Fruit fly (Drosophila melanogaster) whole organism, embryonic: Measurements from ENCODE around the gene pit.

Source experiments
- Atf6 ChIP-seq: fragments of 200-800 bp; sonication (Bioruptor generic); IDR thresholded peaks from 2 replicates; pipeline ENCODE4 v1.3.6; 2022; ENCODE audit warnings: missing biosample characterization, missing genetic modification characterization
- Awh ChIP-seq: fragments of 200-800 bp; sonication (Bioruptor generic); IDR thresholded peaks from 2 replicates; pipeline ENCODE4, ENCODE4 v1.3.6; 2022; ENCODE audit warnings: missing biosample characterization, missing genetic modification characterization
- CG10147 ChIP-seq: fragments of 200-800 bp; sonication (Bioruptor generic); optimal IDR thresholded peaks from 2 replicates; lab custom pipeline; 2019; ENCODE audit warnings: missing biosample characterization, mild to moderate bottlenecking, missing genetic modification characterization, moderate library complexity
- CG10274 ChIP-seq: fragments of 200-800 bp; sonication (Bioruptor generic); optimal IDR thresholded peaks from 3 replicates; lab custom pipeline; 2017; ENCODE audit warnings: missing biosample characterization, mild to moderate bottlenecking, missing genetic modification characterization
- CG10321 ChIP-seq: fragments of 200-800 bp; sonication (Bioruptor generic); IDR thresholded peaks from 2 replicates; pipeline ENCODE4 v1.3.6; 2022; ENCODE audit warnings: missing biosample characterization, missing genetic modification characterization
- CG10543 ChIP-seq: fragments of 200-800 bp; sonication (Bioruptor generic); optimal IDR thresholded peaks from 3 replicates; lab custom pipeline; 2017; ENCODE audit warnings: missing biosample characterization, mild to moderate bottlenecking, missing genetic modification characterization, moderate library complexity
- CG10565 ChIP-seq: fragments of 200-800 bp; sonication (Bioruptor generic); optimal IDR thresholded peaks from 3 replicates; lab custom pipeline; 2016; ENCODE audit warnings: missing biosample characterization, mild to moderate bottlenecking, missing genetic modification characterization
- CG10979 ChIP-seq: fragments of 200-800 bp; sonication (Bioruptor generic); optimal IDR thresholded peaks from 2 replicates; lab custom pipeline; 2018; ENCODE audit warnings: missing biosample characterization, mild to moderate bottlenecking, missing genetic modification characterization, moderate library complexity
- CG12219 ChIP-seq: fragments of 200-800 bp; sonication (Bioruptor generic); optimal IDR thresholded peaks from 3 replicates; lab custom pipeline; 2018; ENCODE audit warnings: missing biosample characterization, mild to moderate bottlenecking, missing genetic modification characterization
- CG12659 ChIP-seq: fragments of 200-800 bp; sonication (Bioruptor generic); optimal IDR thresholded peaks from 3 replicates; lab custom pipeline; 2017; ENCODE audit warnings: mild to moderate bottlenecking, missing biosample characterization, missing genetic modification reagents, missing genetic modification characterization
- CG13287 ChIP-seq: fragments of 200-800 bp; sonication (Bioruptor generic); IDR thresholded peaks from 2 replicates; pipeline ENCODE4 v1.3.6; 2022; ENCODE audit warnings: missing biosample characterization, missing genetic modification characterization; ENCODE audit not compliant: partially characterized antibody
- CG14667 ChIP-seq: fragments of 200-800 bp; sonication (Bioruptor generic); IDR thresholded peaks from 2 replicates; pipeline ENCODE4 v1.3.6; 2022; ENCODE audit warnings: missing biosample characterization, missing genetic modification characterization
- CG17359 ChIP-seq: fragments of 200-800 bp; sonication (Bioruptor generic); optimal IDR thresholded peaks from 3 replicates; lab custom pipeline; 2018; ENCODE audit warnings: missing biosample characterization, mild to moderate bottlenecking, missing genetic modification characterization, moderate library complexity
- CG18619 ChIP-seq: fragments of 200-800 bp; sonication (Bioruptor generic); optimal IDR thresholded peaks from 3 replicates; lab custom pipeline; 2017; ENCODE audit warnings: missing biosample characterization, mild to moderate bottlenecking, missing genetic modification characterization
- CG2712 ChIP-seq: fragments of 200-800 bp; optimal IDR thresholded peaks from 3 replicates; lab custom pipeline; 2019; ENCODE audit warnings: missing biosample characterization, mild to moderate bottlenecking, missing genetic modification characterization, moderate library complexity
- CG31365 ChIP-seq: fragments of 200-800 bp; sonication (Bioruptor generic); optimal IDR thresholded peaks from 2 replicates; lab custom pipeline; 2018; ENCODE audit warnings: missing biosample characterization, mild to moderate bottlenecking, missing genetic modification characterization
- CG31388 ChIP-seq: fragments of 200-800 bp; sonication (Bioruptor generic); optimal IDR thresholded peaks from 2 replicates; lab custom pipeline; 2016; ENCODE audit warnings: missing biosample characterization, missing genetic modification characterization
- CG3726 ChIP-seq: fragments of 200-800 bp; sonication (Bioruptor generic); IDR thresholded peaks from 3 replicates; pipeline ENCODE4, ENCODE4 v1.3.6; 2022; ENCODE audit warnings: missing biosample characterization, missing genetic modification characterization
- CG6689 ChIP-seq: fragments of 200-800 bp; sonication (Bioruptor generic); IDR thresholded peaks from 2 replicates; pipeline ENCODE4 v1.3.6; 2022; ENCODE audit warnings: missing biosample characterization, missing genetic modification characterization
- CG6813 ChIP-seq: fragments of 200-800 bp; sonication (Bioruptor generic); optimal IDR thresholded peaks from 2 replicates; lab custom pipeline; 2017; ENCODE audit warnings: missing biosample characterization, missing genetic modification characterization, mild to moderate bottlenecking, moderate library complexity, missing genetic modification reagents
- CG8281 ChIP-seq: fragments of 200-800 bp; sonication (Bioruptor generic); optimal IDR thresholded peaks from 2 replicates; lab custom pipeline; 2018; ENCODE audit warnings: missing biosample characterization, mild to moderate bottlenecking, missing genetic modification characterization, moderate library complexity
- CG9609 ChIP-seq: fragments of 200-800 bp; sonication (Bioruptor generic); optimal IDR thresholded peaks from 3 replicates; lab custom pipeline; 2016; ENCODE audit warnings: missing biosample characterization, missing genetic modification characterization
- CrebB ChIP-seq: fragments of 200-800 bp; sonication (Bioruptor generic); optimal IDR thresholded peaks from 3 replicates; lab custom pipeline; 2018; ENCODE audit warnings: missing biosample characterization, mild to moderate bottlenecking, missing genetic modification characterization
- Ets65A ChIP-seq: fragments of 200-800 bp; sonication (Bioruptor generic); peaks from one replicate; lab custom pipeline; 2016; ENCODE audit warnings: missing biosample characterization, missing genetic modification characterization
- HHEX ChIP-seq: fragments of 200-800 bp; sonication (Bioruptor generic); optimal IDR thresholded peaks from 3 replicates; lab custom pipeline; 2017; ENCODE audit warnings: missing biosample characterization, mild to moderate bottlenecking, missing genetic modification characterization, missing genetic modification reagents
- Hey ChIP-seq: fragments of 200-800 bp; sonication (Bioruptor generic); optimal IDR thresholded peaks from 3 replicates; lab custom pipeline; 2018; ENCODE audit warnings: missing biosample characterization, mild to moderate bottlenecking, missing genetic modification characterization
- Hr78 ChIP-seq, 2 experiments: fragments of 200-800 bp in 1 of 2; fragments of >200 bp in 1 of 2; sonication (Bioruptor generic) in 1 of 2; optimal IDR thresholded peaks; 2 replicates each; lab custom pipeline; 2017 to 2019; ENCODE audit warnings: missing biosample characterization in 2 of 2, missing genetic modification characterization in 2 of 2, mild to moderate bottlenecking in 1 of 2, moderate library complexity in 1 of 2
- Kr ChIP-seq: fragments of 200-800 bp; sonication (Bioruptor generic); optimal IDR thresholded peaks from 2 replicates; lab custom pipeline; 2017; ENCODE audit warnings: missing biosample characterization, mild to moderate bottlenecking, missing genetic modification characterization
- Lpt ChIP-seq: fragments of >200 bp; optimal IDR thresholded peaks from 2 replicates; lab custom pipeline; 2018; ENCODE audit warnings: missing biosample characterization, missing genetic modification characterization
- Nf-YA ChIP-seq: fragments of 200-800 bp; sonication (Bioruptor generic); IDR thresholded peaks from 2 replicates; pipeline ENCODE4 v1.3.6; 2022; ENCODE audit warnings: missing biosample characterization, missing genetic modification characterization
- ab ChIP-seq: fragments of 200-800 bp; sonication (Bioruptor generic); optimal IDR thresholded peaks from 2 replicates; lab custom pipeline; 2016; ENCODE audit warnings: missing biosample characterization, missing genetic modification characterization
- ase ChIP-seq: fragments of 200-800 bp; sonication (Bioruptor generic); IDR thresholded peaks from 3 replicates; pipeline ENCODE4 v1.3.6; 2022; ENCODE audit warnings: missing biosample characterization, missing genetic modification characterization
- btn ChIP-seq: fragments of 200-800 bp; sonication (Bioruptor generic); optimal IDR thresholded peaks from 2 replicates; lab custom pipeline; 2016; ENCODE audit warnings: missing biosample characterization, missing genetic modification characterization
- chif ChIP-seq, 2 experiments: fragments of 200-800 bp; sonication (Bioruptor generic); optimal IDR thresholded peaks; 3 replicates each; lab custom pipeline; 2016; ENCODE audit warnings: missing biosample characterization in 2 of 2, missing genetic modification characterization in 2 of 2
- ci ChIP-seq: fragments of 200-800 bp; sonication (Bioruptor generic); IDR thresholded peaks from 3 replicates; pipeline ENCODE4 v1.3.6; 2022; ENCODE audit warnings: missing biosample characterization, missing genetic modification characterization
- dmrt11E ChIP-seq: fragments of 200-800 bp; sonication (Bioruptor generic); optimal IDR thresholded peaks from 3 replicates; lab custom pipeline; 2018; ENCODE audit warnings: missing biosample characterization, mild to moderate bottlenecking, missing genetic modification characterization, moderate library complexity
- gcm ChIP-seq: fragments of 200-800 bp; sonication (Bioruptor generic); optimal IDR thresholded peaks from 2 replicates; lab custom pipeline; 2019; ENCODE audit warnings: missing biosample characterization, mild to moderate bottlenecking, missing genetic modification characterization, moderate library complexity
- gsb-n ChIP-seq: fragments of 200-800 bp; sonication (Bioruptor generic); optimal IDR thresholded peaks from 3 replicates; lab custom pipeline; 2018; ENCODE audit warnings: missing biosample characterization, mild to moderate bottlenecking, missing genetic modification characterization
- hth ChIP-seq: fragments of >200 bp; optimal IDR thresholded peaks from 2 replicates; lab custom pipeline; 2017; ENCODE audit warnings: inconsistent platforms
- insv ChIP-seq, 2 experiments: fragments of 200-800 bp; sonication (Bioruptor generic); optimal IDR thresholded peaks; 3 replicates each; lab custom pipeline; 2016 to 2018; ENCODE audit warnings: missing biosample characterization in 2 of 2, missing genetic modification characterization in 2 of 2
- ken ChIP-seq: fragments of 200-800 bp; sonication (Bioruptor generic); IDR thresholded peaks from 3 replicates; pipeline ENCODE4 v1.3.6; 2022; ENCODE audit warnings: missing biosample characterization, missing genetic modification characterization
- klu ChIP-seq: fragments of 200-800 bp; sonication (Bioruptor generic); IDR thresholded peaks from 2 replicates; pipeline ENCODE4 v1.3.6; 2022; ENCODE audit warnings: missing biosample characterization, missing genetic modification characterization
- nmo ChIP-seq: fragments of 200-800 bp; sonication (Bioruptor generic); optimal IDR thresholded peaks from 2 replicates; lab custom pipeline; 2018; ENCODE audit warnings: missing biosample characterization, mild to moderate bottlenecking, missing genetic modification characterization, moderate library complexity
- pan ChIP-seq, 4 experiments: fragments of >200 bp in 3 of 4; fragments of 200-800 bp in 1 of 4; sonication (Bioruptor generic) in 1 of 4; optimal IDR thresholded peaks in 3 of 4; IDR thresholded peaks in 1 of 4; 2 replicates each; pipeline versions ENCODE4 v1.3.6 to Lab custom; 2017 to 2022; ENCODE audit warnings: missing biosample characterization in 2 of 4, missing genetic modification characterization in 2 of 4, mixed read lengths in 1 of 4
- sd ChIP-seq: fragments of 200-800 bp; sonication (Bioruptor generic); optimal IDR thresholded peaks from 3 replicates; lab custom pipeline; 2018; ENCODE audit warnings: missing biosample characterization, mild to moderate bottlenecking, missing genetic modification characterization, moderate library complexity
- sima ChIP-seq: fragments of 200-800 bp; sonication (Bioruptor generic); optimal IDR thresholded peaks from 2 replicates; lab custom pipeline; 2016; ENCODE audit warnings: missing biosample characterization, missing genetic modification characterization
- sr ChIP-seq: fragments of 200-800 bp; sonication (Bioruptor generic); IDR thresholded peaks from 3 replicates; pipeline ENCODE4 v1.3.6; 2022; ENCODE audit warnings: missing biosample characterization, missing genetic modification characterization
- usp ChIP-seq: fragments of >200 bp; optimal IDR thresholded peaks from 2 replicates; lab custom pipeline; 2017; ENCODE audit warnings: missing biosample characterization, missing genetic modification characterization
- wor ChIP-seq: fragments of 200-800 bp; sonication (Bioruptor generic); IDR thresholded peaks from 2 replicates; pipeline ENCODE4 v1.3.6; 2022; ENCODE audit warnings: missing biosample characterization, missing genetic modification characterization
- zen ChIP-seq: fragments of 200-800 bp; sonication (Bioruptor generic); optimal IDR thresholded peaks from 3 replicates; lab custom pipeline; 2018; ENCODE audit warnings: missing biosample characterization, mild to moderate bottlenecking, missing genetic modification characterization, moderate library complexity

pit gene

dm6 chr3R:22023041-22023626 lies 11.0 kb upstream of the pit start, which contains the start of the genes Mitofilin and mRpL35 (continued):
- TF ChIP-seq CG14667 (GFP tag; lab: Robert Waterston, UW) = no peak
- TF ChIP-seq CG31388 (GFP tag; lab: Kevin White, UChicago) = no peak
- no peak for TF ChIP-seq pan (optimal IDR thresholded peaks at IDR 0.05; lab: Kevin White, UChicago)
- TF ChIP-seq pan (GFP tag; optimal IDR thresholded peaks at IDR 0.05 in 1 of 2, IDR thresholded peaks at IDR 0.05 in 1 of 2) = no peak
- TF ChIP-seq CG10274 (GFP tag; lab: Kevin White, UChicago) = no peak
- TF ChIP-seq CG6813 = no peak
- no peak for TF ChIP-seq CG17359 (tag; lab: Kevin White, UChicago)
- TF ChIP-seq CG31365 (tag; lab: Kevin White, UChicago) = no peak
- TF ChIP-seq sd (tag; lab: Kevin White, UChicago) = no peak
- TF ChIP-seq usp = no peak
- no peak for TF ChIP-seq CG10321 (GFP tag; lab: Robert Waterston, UW)
- TF ChIP-seq Lpt (GFP tag; lab: Kevin White, UChicago) = no peak
- TF ChIP-seq CG10565 (GFP tag; lab: Kevin White, UChicago) = no peak
- TF ChIP-seq Hey (tag; lab: Kevin White, UChicago) = no peak
- no peak for TF ChIP-seq ab
- no peak for TF ChIP-seq gsb-n (tag; lab: Kevin White, UChicago)
- TF ChIP-seq sima = no peak
- TF ChIP-seq CrebB (tag; lab: Kevin White, UChicago) = no peak
- peak; percentile 68 for TF ChIP-seq CG9609
- peak; percentile 40 for TF ChIP-seq CG10543 (GFP tag; lab: Kevin White, UChicago)
- no peak for TF ChIP-seq HHEX (GFP tag; lab: Kevin White, UChicago)
- no peak for TF ChIP-seq CG10979 (tag; lab: Kevin White, UChicago)
- TF ChIP-seq Nf-YA (GFP tag; lab: Robert Waterston, UW) = no peak
- TF ChIP-seq gcm = no peak
- TF ChIP-seq ken = no peak
- TF ChIP-seq zen (tag; lab: Kevin White, UChicago) = peak; percentile 16
- no peak for TF ChIP-seq ci (GFP tag; lab: Robert Waterston, UW)
- peak; percentile 34; the same call in 1 of the 3 replicates for TF ChIP-seq sr (GFP tag; lab: Robert Waterston, UW)
- TF ChIP-seq klu (GFP tag; lab: Robert Waterston, UW) = peak; percentile 52
- TF ChIP-seq CG6689 (GFP tag; lab: Robert Waterston, UW) = peak; percentile 31; the same call in 1 of the 2 replicates
- peak; percentile 1 for TF ChIP-seq dmrt11E (tag; lab: Kevin White, UChicago)
- no peak for TF ChIP-seq Atf6 (GFP tag; lab: Robert Waterston, UW)
- no peak for TF ChIP-seq CG12219
- peak; percentile 32 for TF ChIP-seq CG2712 (tag; lab: Kevin White, UChicago)
- TF ChIP-seq chif (GFP tag; optimal IDR thresholded peaks at IDR 0.05; lab: Kevin White, UChicago) = peak; percentile 36 to 52
- no peak for TF ChIP-seq Hr78 (GFP tag; optimal IDR thresholded peaks at IDR 0.05; lab: Kevin White, UChicago)
- peak; percentile 65 for TF ChIP-seq CG12659 (GFP tag; lab: Kevin White, UChicago)
- TF ChIP-seq insv (GFP tag; optimal IDR thresholded peaks at IDR 0.05; lab: Kevin White, UChicago) = peak in 1 of 2 experiments; percentile 25
- peak; percentile 58 for TF ChIP-seq nmo (GFP tag; lab: Kevin White, UChicago)
- no peak for TF ChIP-seq CG3726 (GFP tag; lab: Robert Waterston, UW)
- TF ChIP-seq Kr (GFP tag; lab: Kevin White, UChicago) = no peak
- TF ChIP-seq CG13287 (GFP tag; lab: Robert Waterston, UW) = peak; percentile 43
- TF ChIP-seq wor (GFP tag; lab: Robert Waterston, UW) = no peak
- peak; percentile 24 for TF ChIP-seq CG18619
- TF ChIP-seq CG8281 (tag; lab: Kevin White, UChicago) = no peak
- TF ChIP-seq hth (lab: Kevin White, UChicago) = no peak
- no peak for TF ChIP-seq btn (GFP tag; lab: Kevin White, UChicago)
- no peak for TF ChIP-seq Awh
- TF ChIP-seq ase (GFP tag; lab: Robert Waterston, UW) = no peak
- TF ChIP-seq Ets65A = peak; percentile 90
- TF ChIP-seq CG10147 (GFP tag; lab: Kevin White, UChicago) = no peak
